Worm (Caenorhabditis elegans) whole organism, early embryonic: Measurements from ENCODE around the gene cpsf-2.
A peak's percentile ranks its signal among the peaks of the same experiment; 100 is the strongest.

Experiments used
- B0310.2 ChIP-seq: sonication (generic microtip); optimal IDR thresholded peaks from 2 replicates; lab custom pipeline; 2016; ENCODE audit warnings: mild to moderate bottlenecking, missing genetic modification characterization, missing compliant biosample characterization
- F13C5.2 ChIP-seq: sonication (generic microtip); optimal IDR thresholded peaks from 2 replicates; lab custom pipeline; 2017; ENCODE audit warnings: mild to moderate bottlenecking, missing genetic modification characterization, inconsistent platforms, missing compliant biosample characterization
- aly-1 ChIP-seq: sonication (generic microtip); optimal IDR thresholded peaks from 2 replicates; lab custom pipeline; 2016; ENCODE audit warnings: missing genetic modification characterization, missing compliant biosample characterization
- ama-1 ChIP-seq: fragments of 150-350 bp; optimal IDR thresholded peaks from 2 replicates; lab custom pipeline; 2014
- ceh-13 ChIP-seq: fragments of 200-800 bp; sonication (Bioruptor generic); optimal IDR thresholded peaks from 2 replicates; lab custom pipeline; 2018; ENCODE audit warnings: mild to moderate bottlenecking, missing genetic modification characterization, missing compliant biosample characterization
- ceh-36 ChIP-seq: sonication (generic microtip); optimal IDR thresholded peaks from 2 replicates; lab custom pipeline; 2016; ENCODE audit warnings: missing genetic modification characterization, inconsistent platforms, missing compliant biosample characterization
- ets-7 ChIP-seq: sonication (generic microtip); optimal IDR thresholded peaks from 2 replicates; lab custom pipeline; 2016; ENCODE audit warnings: missing genotype, missing genetic modification characterization, missing compliant biosample characterization
- flt-1 ChIP-seq: fragments of 200-800 bp; sonication (Bioruptor generic); IDR thresholded peaks from 2 replicates; pipeline ENCODE4 v1.3.6; 2022; ENCODE audit warnings: missing genetic modification characterization, missing compliant biosample characterization
- hnd-1 ChIP-seq: sonication (generic microtip); optimal IDR thresholded peaks from 2 replicates; lab custom pipeline; 2016; ENCODE audit warnings: missing genetic modification characterization, missing compliant biosample characterization
- pes-1 ChIP-seq: fragments of 200-800 bp; sonication (Bioruptor generic); IDR thresholded peaks from 2 replicates; pipeline ENCODE4 v1.3.6; 2022; ENCODE audit warnings: missing genetic modification reagents, missing genetic modification characterization, missing compliant biosample characterization
- sea-1 ChIP-seq: fragments of 200-800 bp; sonication (Bioruptor generic); conservative IDR thresholded peaks from 2 replicates; pipeline ENCODE4 v1.3.6; 2022; ENCODE audit warnings: missing genetic modification characterization, missing compliant biosample characterization
- tbx-11 ChIP-seq: fragments of 200-800 bp; sonication (Bioruptor generic); IDR thresholded peaks from 2 replicates; pipeline ENCODE4 v1.3.6; 2022; ENCODE audit warnings: missing genetic modification characterization, missing compliant biosample characterization
- tbx-37 ChIP-seq: fragments of 200-800 bp; sonication (Bioruptor generic); conservative IDR thresholded peaks from 2 replicates; pipeline ENCODE4 v1.3.6; 2022; ENCODE audit warnings: missing genetic modification reagents, missing genetic modification characterization, missing compliant biosample characterization
- tra-4 ChIP-seq: sonication (generic microtip); optimal IDR thresholded peaks from 2 replicates; lab custom pipeline; 2017; ENCODE audit warnings: missing genetic modification characterization, missing compliant biosample characterization

ce11 chrV:7225894-7226293 lies 46.9 kb downstream of the cpsf-2 start:
- no peak for TF ChIP-seq B0310.2
- TF ChIP-seq sea-1 (GFP tag; lab: Robert Waterston, UW), result no peak
- no peak for TF ChIP-seq tbx-37 (GFP tag; lab: Robert Waterston, UW)
- TF ChIP-seq tra-4, result no peak
- no peak for TF ChIP-seq flt-1
- TF ChIP-seq ama-1 (lab: Kevin White, UChicago), result peak; percentile 75
- TF ChIP-seq pes-1, result no peak
- no peak for TF ChIP-seq ceh-36 (tag; lab: Kevin White, UChicago)
- TF ChIP-seq ets-7 (tag; lab: Kevin White, UChicago), result no peak
- TF ChIP-seq hnd-1 (tag; lab: Kevin White, UChicago), result no peak
- TF ChIP-seq aly-1, result no peak
- no peak for TF ChIP-seq tbx-11 (GFP tag; lab: Robert Waterston, UW)
- TF ChIP-seq F13C5.2 (tag; lab: Kevin White, UChicago), result no peak
- no peak for TF ChIP-seq ceh-13 (GFP tag; lab: Kevin White, UChicago)
